Worm (Caenorhabditis elegans) whole organism, L4 larva: ENCODE results near the gene grd-5.

Experiments used
- D1046.2 ChIP-seq: fragments of 200-800 bp; sonication (Bioruptor generic); IDR thresholded peaks from 2 replicates; pipeline ENCODE4 v1.3.6; 2022; ENCODE audit warnings: missing genetic modification characterization, missing compliant biosample characterization
- F10B5.3 ChIP-seq: sonication (generic microtip); optimal IDR thresholded peaks from 2 replicates; lab custom pipeline; 2016; ENCODE audit warnings: mild to moderate bottlenecking, missing genetic modification characterization, missing compliant biosample characterization
- T26A8.4 ChIP-seq: fragments of 200-800 bp; sonication (Bioruptor generic); IDR thresholded peaks from 2 replicates; pipeline ENCODE4 v1.3.6; 2022; ENCODE audit warnings: missing genetic modification characterization, missing compliant biosample characterization
- Y48G9A.11 ChIP-seq: fragments of 200-800 bp; sonication (Bioruptor generic); IDR thresholded peaks from 2 replicates; pipeline ENCODE4 v1.3.6; 2022; ENCODE audit warnings: missing genetic modification reagents, missing genetic modification characterization, missing compliant biosample characterization
- aha-1 ChIP-seq: fragments of 150-350 bp; peaks from one replicate; lab custom pipeline; 2014; ENCODE audit warnings: missing biosample characterization, missing genetic modification characterization
- aly-2 ChIP-seq: sonication (generic microtip); optimal IDR thresholded peaks from 2 replicates; lab custom pipeline; 2018; ENCODE audit warnings: missing biosample characterization, missing genetic modification characterization
- attf-4 ChIP-seq: sonication (generic microtip); optimal IDR thresholded peaks from 3 replicates; lab custom pipeline; 2017; ENCODE audit warnings: missing biosample characterization, missing genetic modification characterization
- ceh-20 ChIP-seq: fragments of 200-800 bp; sonication (Bioruptor generic); IDR thresholded peaks from 2 replicates; pipeline ENCODE4 v1.3.6; 2022; ENCODE audit warnings: missing genetic modification reagents, missing genetic modification characterization, missing compliant biosample characterization
- ceh-28 ChIP-seq: fragments of 150-350 bp; optimal IDR thresholded peaks from 2 replicates; lab custom pipeline; 2014; ENCODE audit warnings: missing biosample characterization, missing genetic modification reagents, missing genetic modification characterization
- ceh-32 ChIP-seq: sonication (generic microtip); optimal IDR thresholded peaks from 2 replicates; lab custom pipeline; 2016; ENCODE audit warnings: mild to moderate bottlenecking, missing genetic modification characterization, missing compliant biosample characterization; ENCODE audit not compliant: poor library complexity
- daf-16 ChIP-seq, 3 experiments: sonication (generic microtip); optimal IDR thresholded peaks; 2 replicates each; lab custom pipeline; 2016 to 2017; ENCODE audit warnings: missing genetic modification characterization in 3 of 3, missing genetic modification reagents in 3 of 3, mild to moderate bottlenecking in 2 of 3, missing compliant biosample characterization in 2 of 3, missing biosample characterization in 1 of 3, moderate library complexity in 1 of 3
- dmd-6 ChIP-seq: fragments of 200-800 bp; sonication (Bioruptor generic); IDR thresholded peaks from 2 replicates; pipeline ENCODE4 v1.3.6; 2022; ENCODE audit warnings: missing genetic modification reagents, missing genetic modification characterization, missing compliant biosample characterization
- dve-1 ChIP-seq: sonication (generic microtip); optimal IDR thresholded peaks from 2 replicates; lab custom pipeline; 2017; ENCODE audit warnings: antibody characterized with exemption, mild to moderate bottlenecking, missing genetic modification characterization, missing compliant biosample characterization; ENCODE audit not compliant: insufficient read depth
- egl-43 ChIP-seq: fragments of 200-800 bp; sonication (Bioruptor generic); IDR thresholded peaks from 2 replicates; pipeline ENCODE4 v1.3.6; 2022; ENCODE audit warnings: missing genetic modification reagents, missing genetic modification characterization, missing compliant biosample characterization
- gei-8 ChIP-seq: fragments of 200-800 bp; sonication (Bioruptor generic); optimal IDR thresholded peaks from 2 replicates; lab custom pipeline; 2018; ENCODE audit warnings: mild to moderate bottlenecking, missing genetic modification characterization, missing compliant biosample characterization
- hlh-11 ChIP-seq: fragments of 200-800 bp; sonication (Bioruptor generic); optimal IDR thresholded peaks from 2 replicates; lab custom pipeline; 2018; ENCODE audit warnings: mild to moderate bottlenecking, missing genetic modification characterization, missing compliant biosample characterization
- hlh-30 ChIP-seq: sonication (generic microtip); optimal IDR thresholded peaks from 2 replicates; lab custom pipeline; 2017; ENCODE audit warnings: antibody characterized with exemption, mild to moderate bottlenecking, missing genetic modification characterization, missing compliant biosample characterization; ENCODE audit not compliant: insufficient read depth
- jun-1 ChIP-seq: fragments of 150-350 bp; optimal IDR thresholded peaks from 2 replicates; lab custom pipeline; 2014; ENCODE audit warnings: missing biosample characterization, missing genetic modification reagents, missing genetic modification characterization
- lim-7 ChIP-seq: fragments of 200-800 bp; sonication (Bioruptor generic); IDR thresholded peaks from 2 replicates; pipeline ENCODE4 v1.3.6; 2022; ENCODE audit warnings: missing genetic modification characterization, missing compliant biosample characterization
- lsy-2 ChIP-seq, 2 experiments: fragments of 150-350 bp in 1 of 2; sonication (generic microtip) in 1 of 2; optimal IDR thresholded peaks; 2 replicates each; lab custom pipeline; 2014 to 2017; ENCODE audit warnings: missing biosample characterization in 2 of 2, missing genetic modification characterization in 2 of 2
- mdl-1 ChIP-seq, 2 experiments: fragments of 150-350 bp in 1 of 2; sonication (generic microtip) in 1 of 2; optimal IDR thresholded peaks; 2 replicates each; lab custom pipeline; 2014 to 2017; ENCODE audit warnings: missing biosample characterization in 2 of 2, missing genetic modification characterization in 2 of 2
- mdt-29 ChIP-seq: fragments of 200-800 bp; sonication (Bioruptor generic); IDR thresholded peaks from 2 replicates; pipeline ENCODE4 v1.3.6; 2022; ENCODE audit warnings: missing genetic modification reagents, missing genetic modification characterization, missing compliant biosample characterization
- mep-1 ChIP-seq: fragments of 150-350 bp; sonication (generic microtip); optimal IDR thresholded peaks from 3 replicates; lab custom pipeline; 2014; ENCODE audit warnings: missing biosample characterization, missing genetic modification characterization
- mxl-2 ChIP-seq: fragments of 200-800 bp; sonication (Bioruptor generic); conservative IDR thresholded peaks from 2 replicates; pipeline ENCODE4 v1.3.6; 2022; ENCODE audit warnings: missing genetic modification reagents, missing genetic modification characterization, missing compliant biosample characterization
- mxl-3 ChIP-seq: fragments of 200-800 bp; sonication (Bioruptor generic); optimal IDR thresholded peaks from 2 replicates; lab custom pipeline; 2018; ENCODE audit warnings: mild to moderate bottlenecking, missing genetic modification characterization, missing compliant biosample characterization
- nhr-10 ChIP-seq: fragments of 150-350 bp; optimal IDR thresholded peaks from 2 replicates; lab custom pipeline; 2014; ENCODE audit warnings: missing biosample characterization, missing genetic modification characterization
- nhr-11 ChIP-seq: fragments of 150-350 bp; optimal IDR thresholded peaks from 2 replicates; lab custom pipeline; 2014; ENCODE audit warnings: missing biosample characterization, missing genetic modification characterization
- nhr-111 ChIP-seq: fragments of 200-800 bp; sonication (Bioruptor generic); optimal IDR thresholded peaks from 2 replicates; lab custom pipeline; 2018; ENCODE audit warnings: mild to moderate bottlenecking, missing genetic modification characterization, missing compliant biosample characterization
- nhr-25 ChIP-seq: sonication (generic microtip); optimal IDR thresholded peaks from 2 replicates; lab custom pipeline; 2017; ENCODE audit warnings: missing genetic modification characterization, mild to moderate bottlenecking, missing compliant biosample characterization, antibody characterized with exemption, moderate library complexity, borderline replicate concordance; ENCODE audit not compliant: insufficient read depth
- nhr-28 ChIP-seq: fragments of 150-350 bp; optimal IDR thresholded peaks from 2 replicates; lab custom pipeline; 2014; ENCODE audit warnings: missing biosample characterization, missing genetic modification characterization
- nhr-42 ChIP-seq: fragments of 200-800 bp; sonication (Bioruptor generic); IDR thresholded peaks from 2 replicates; pipeline ENCODE4 v1.3.6; 2022; ENCODE audit warnings: missing genetic modification characterization, missing compliant biosample characterization
- nhr-48 ChIP-seq: sonication (generic microtip); optimal IDR thresholded peaks from 2 replicates; lab custom pipeline; 2016; ENCODE audit warnings: mild to moderate bottlenecking, missing genetic modification characterization, missing compliant biosample characterization
- nhr-6 ChIP-seq: fragments of 150-350 bp; optimal IDR thresholded peaks from 2 replicates; lab custom pipeline; 2014; ENCODE audit warnings: missing biosample characterization, missing genetic modification characterization
- pha-4 ChIP-seq, 2 experiments: fragments of 150-350 bp in 1 of 2; fragments of 200-800 bp in 1 of 2; sonication (Bioruptor generic) in 1 of 2; IDR thresholded peaks in 1 of 2; optimal IDR thresholded peaks in 1 of 2; 2 replicates each; pipeline versions ENCODE4 v1.3.6 to Lab custom; 2014 to 2022; ENCODE audit warnings: missing genetic modification characterization in 2 of 2, missing genetic modification reagents in 2 of 2, missing biosample characterization in 1 of 2, missing compliant biosample characterization in 1 of 2
- rbr-2 ChIP-seq: sonication (generic microtip); optimal IDR thresholded peaks from 2 replicates; lab custom pipeline; 2016; ENCODE audit warnings: missing genotype, missing genetic modification characterization, missing compliant biosample characterization
- tra-1 ChIP-seq: fragments of 200-800 bp; sonication (Bioruptor generic); IDR thresholded peaks from 2 replicates; pipeline ENCODE4 v1.3.6; 2022; ENCODE audit warnings: missing genetic modification reagents, missing genetic modification characterization, missing compliant biosample characterization
- unc-62 ChIP-seq, 3 experiments: fragments of 150-350 bp in 1 of 3; sonication (generic microtip); optimal IDR thresholded peaks in 2 of 3; peaks in 1 of 3; 1 replicate in 1 of 3; 2 replicates in 2 of 3; lab custom pipeline; 2014 to 2017; ENCODE audit warnings: missing biosample characterization in 3 of 3, missing genetic modification characterization in 3 of 3, missing genetic modification reagents in 3 of 3, missing genotype in 1 of 3
- zip-11 ChIP-seq: fragments of 200-800 bp; sonication (Bioruptor generic); IDR thresholded peaks from 2 replicates; pipeline ENCODE4 v1.3.6; 2022; ENCODE audit warnings: missing genetic modification characterization, missing compliant biosample characterization
- zip-2 ChIP-seq: fragments of 150-350 bp; optimal IDR thresholded peaks from 2 replicates; lab custom pipeline; 2014; ENCODE audit warnings: missing biosample characterization, missing genetic modification characterization

The grd-5 gene

DNA sequence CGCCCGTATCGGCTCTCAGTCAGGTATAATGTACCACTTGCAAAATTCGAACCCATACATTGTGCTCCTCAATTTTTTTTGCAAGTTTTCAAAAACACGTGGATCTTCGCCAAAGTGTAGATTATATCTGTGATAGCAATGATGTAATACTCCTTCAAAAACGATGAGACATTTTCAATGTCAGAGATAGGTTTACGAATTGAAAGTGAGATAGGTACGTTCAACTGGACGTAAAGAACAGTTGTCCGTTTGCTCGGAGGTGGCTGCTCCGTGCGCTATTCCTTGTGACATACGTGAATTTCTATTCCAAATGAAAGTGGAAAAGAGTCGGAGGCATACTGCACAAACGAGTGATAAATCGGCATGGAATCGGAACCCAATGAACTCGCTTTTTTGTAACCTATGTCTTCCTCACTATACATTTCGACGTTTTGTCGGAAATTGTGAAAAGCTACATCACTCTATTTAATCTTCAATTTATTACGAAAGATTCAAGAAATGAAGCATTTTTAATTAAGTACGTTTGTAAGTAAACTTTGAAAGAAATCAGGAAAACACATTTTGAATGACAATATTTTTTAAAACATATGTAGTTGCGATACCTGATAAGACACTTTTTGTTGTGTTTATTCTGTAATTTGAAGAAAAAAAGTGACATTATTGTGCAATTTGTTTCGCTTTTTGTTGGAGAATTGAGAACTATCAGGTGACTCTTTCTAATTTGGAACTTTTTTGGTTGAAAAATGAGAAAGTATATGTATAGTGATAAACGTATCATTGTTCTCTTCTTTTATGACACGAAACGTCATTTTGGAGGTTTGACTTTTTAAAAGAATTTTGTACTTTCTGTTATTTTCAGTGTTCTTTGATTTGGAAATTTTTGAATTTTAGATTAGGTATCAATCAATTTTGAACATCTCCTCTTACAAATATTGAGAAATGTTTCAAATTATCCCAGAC lies 35.9 kb downstream of the grd-5 start (continued):
- TF ChIP-seq ceh-32 (tag; lab: Kevin White, UChicago), result no peak
- no peak for TF ChIP-seq aly-2
- no peak for TF ChIP-seq T26A8.4
- peak; percentile 83 for TF ChIP-seq aha-1 (tag; lab: Kevin White, UChicago)
- no peak for TF ChIP-seq mxl-2 (GFP tag; lab: Robert Waterston, UW)

DNA sequence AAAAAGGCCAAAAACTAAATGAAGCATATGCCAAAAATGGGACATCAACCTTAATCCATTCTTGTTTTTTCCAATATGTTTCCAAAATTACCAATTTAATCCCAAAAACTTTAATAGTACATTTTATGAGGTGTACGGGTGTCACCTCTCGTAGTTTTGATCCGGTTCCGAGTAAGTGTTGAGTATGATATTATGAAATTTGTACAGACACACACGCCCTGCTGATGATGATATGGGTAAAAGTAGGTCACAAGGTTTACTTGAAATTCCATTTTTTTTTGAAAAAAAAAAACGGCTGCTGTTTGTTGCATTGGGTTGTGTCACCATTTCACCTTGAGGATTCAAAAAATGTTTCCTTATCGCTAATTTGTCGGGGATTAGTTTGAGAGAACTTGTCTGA lies 39.1 kb downstream of the grd-5 start:
- TF ChIP-seq egl-43 (GFP tag; lab: Robert Waterston, UW), result no peak
- no peak for TF ChIP-seq ceh-28 (tag; lab: Kevin White, UChicago)
- TF ChIP-seq tra-1 (GFP tag; lab: Robert Waterston, UW), result 0 out of 2 replicates have a peak, but pooled peaks have one; percentile 5
- no peak for TF ChIP-seq aly-2
- TF ChIP-seq F10B5.3, result no peak
- no peak for TF ChIP-seq nhr-42 (GFP tag; lab: Robert Waterston, UW)
- TF ChIP-seq rbr-2 (tag; lab: Kevin White, UChicago), result no peak
- TF ChIP-seq mep-1 (tag; lab: Kevin White, UChicago), result no peak
- TF ChIP-seq D1046.2, result no peak
- TF ChIP-seq dmd-6, result peak; percentile 34
- no peak for TF ChIP-seq Y48G9A.11 (GFP tag; lab: Robert Waterston, UW)
- TF ChIP-seq mxl-3 (GFP tag; lab: Kevin White, UChicago), result no peak
- no peak for TF ChIP-seq ceh-32 (tag; lab: Kevin White, UChicago)
- TF ChIP-seq pha-4 (GFP tag; IDR thresholded peaks at IDR 0.05; lab: Robert Waterston, UW), result no peak
- no peak for TF ChIP-seq pha-4 (tag; optimal IDR thresholded peaks at IDR 0.05; lab: Kevin White, UChicago)
- no peak for TF ChIP-seq lim-7 (GFP tag; lab: Robert Waterston, UW)
- TF ChIP-seq attf-4 (tag; lab: Kevin White, UChicago), result no peak
- TF ChIP-seq nhr-10 (tag; lab: Kevin White, UChicago), result no peak
- no peak for TF ChIP-seq unc-62 (GFP tag; optimal IDR thresholded peaks at IDR 0.05 in 1 of 2; lab: Kevin White, UChicago)
- no peak for TF ChIP-seq unc-62 (tag; optimal IDR thresholded peaks at IDR 0.05; lab: Kevin White, UChicago)
- no peak for TF ChIP-seq aha-1 (tag; lab: Kevin White, UChicago)
- TF ChIP-seq nhr-25 (tag; lab: Kevin White, UChicago), result no peak
- peak; percentile 11 for TF ChIP-seq dve-1 (tag; lab: Kevin White, UChicago)
- peak; percentile 57 for TF ChIP-seq hlh-30
- TF ChIP-seq nhr-28, result peak; percentile 7
- no peak for TF ChIP-seq nhr-6 (tag; lab: Kevin White, UChicago)

DNA sequence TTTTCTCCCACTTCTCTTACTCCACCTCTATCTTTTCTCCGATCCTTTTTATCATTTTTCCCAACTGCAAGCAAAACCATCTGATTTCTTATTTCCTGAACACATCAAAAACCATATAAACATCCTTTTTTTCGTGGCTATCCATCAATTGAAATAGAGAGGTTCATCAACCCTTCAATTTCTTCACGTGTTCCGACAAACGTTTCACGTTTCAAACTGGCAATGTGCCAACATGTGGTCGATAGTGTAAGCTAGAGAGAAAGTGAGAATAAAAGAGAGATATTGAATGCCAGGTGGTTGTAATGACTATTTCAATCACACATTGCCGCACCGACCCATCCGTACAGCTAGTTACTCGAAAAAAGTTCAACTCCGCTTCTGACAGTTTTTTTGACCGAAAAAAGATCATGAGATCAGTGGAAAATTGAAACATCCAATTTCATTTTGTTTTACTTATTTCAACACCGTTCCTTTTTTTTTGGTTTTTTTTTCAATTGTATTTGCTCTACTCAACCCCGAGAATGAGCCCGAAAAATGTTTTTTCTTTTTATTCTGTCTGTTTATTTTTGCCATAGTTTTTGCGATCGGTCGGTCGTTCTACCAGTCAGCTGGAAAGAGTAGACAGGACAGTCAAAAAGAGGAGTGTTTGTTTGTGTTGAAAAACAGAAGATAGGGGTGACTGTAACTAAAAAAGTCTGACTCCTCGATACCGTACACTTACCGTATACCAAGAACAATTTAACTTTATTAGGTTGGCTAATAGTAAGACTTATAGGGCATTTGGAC lies 39.9 kb downstream of the grd-5 start:
- no peak for TF ChIP-seq daf-16 (GFP tag; optimal IDR thresholded peaks at IDR 0.05; lab: Kevin White, UChicago)
- TF ChIP-seq daf-16 (tag; optimal IDR thresholded peaks at IDR 0.05; lab: Kevin White, UChicago), result peak; percentile 41
- peak; percentile 56 for TF ChIP-seq aha-1 (tag; lab: Kevin White, UChicago)
- TF ChIP-seq ceh-32 (tag; lab: Kevin White, UChicago), result no peak
- TF ChIP-seq dmd-6, result peak; percentile 85
- no peak for TF ChIP-seq jun-1
- TF ChIP-seq zip-2, result no peak
- TF ChIP-seq nhr-11, result peak; percentile 42
- TF ChIP-seq zip-11 (GFP tag; lab: Robert Waterston, UW), result no peak
- peak; percentile 21 to 65 for TF ChIP-seq mdl-1 (tag; optimal IDR thresholded peaks at IDR 0.05; lab: Kevin White, UChicago)
- TF ChIP-seq mxl-3 (GFP tag; lab: Kevin White, UChicago), result peak; percentile 82
- TF ChIP-seq pha-4 (GFP tag; IDR thresholded peaks at IDR 0.05; lab: Robert Waterston, UW), result no peak
- peak; percentile 53 for TF ChIP-seq pha-4 (tag; optimal IDR thresholded peaks at IDR 0.05; lab: Kevin White, UChicago)
- TF ChIP-seq lsy-2 (tag; optimal IDR thresholded peaks at IDR 0.05; lab: Kevin White, UChicago), result peak in 1 of 2 experiments; percentile 22
- TF ChIP-seq nhr-48 (tag; lab: Kevin White, UChicago), result peak; percentile 14
- TF ChIP-seq nhr-28, result peak; percentile 26
- peak; percentile 79 for TF ChIP-seq hlh-11 (tag; lab: Kevin White, UChicago)
- TF ChIP-seq nhr-111, result no peak
- 0 out of 2 replicates have a peak, but pooled peaks have one; percentile 56 for TF ChIP-seq tra-1 (GFP tag; lab: Robert Waterston, UW)
- peak; percentile 67 for TF ChIP-seq hlh-30
- peak; percentile 57; the same call in 1 of the 2 replicates for TF ChIP-seq ceh-20
- TF ChIP-seq dve-1 (tag; lab: Kevin White, UChicago), result no peak
- no peak for TF ChIP-seq mdt-29 (GFP tag; lab: Robert Waterston, UW)
- TF ChIP-seq gei-8 (GFP tag; lab: Kevin White, UChicago), result peak; percentile 0
